Fruit fly (Drosophila melanogaster) whole organism, prepupa: Measurements from ENCODE around the gene FeCH.
A peak's percentile ranks its signal among the peaks of the same experiment; 100 is the strongest.

Source experiments
- Blimp-1 ChIP-seq: fragments of 200-800 bp; sonication (Bioruptor generic); optimal IDR thresholded peaks from 3 replicates; lab custom pipeline; 2017; ENCODE audit warnings: missing biosample characterization, missing genetic modification characterization, mild to moderate bottlenecking, moderate library complexity, missing genetic modification reagents
- CG10631 ChIP-seq: fragments of 200-800 bp; sonication (Bioruptor generic); optimal IDR thresholded peaks from 2 replicates; lab custom pipeline; 2016; ENCODE audit warnings: missing biosample characterization, missing genetic modification characterization
- CG10669 ChIP-seq: fragments of 200-800 bp; sonication (Bioruptor generic); optimal IDR thresholded peaks from 3 replicates; lab custom pipeline; 2018; ENCODE audit warnings: missing biosample characterization, mild to moderate bottlenecking, missing genetic modification characterization, moderate library complexity
- CG11294 ChIP-seq: fragments of 200-800 bp; sonication (Bioruptor generic); IDR thresholded peaks from 2 replicates; pipeline ENCODE4 v1.3.6; 2022; ENCODE audit warnings: missing biosample characterization, missing genetic modification characterization
- CG11902 ChIP-seq: fragments of 200-800 bp; sonication (Bioruptor generic); optimal IDR thresholded peaks from 3 replicates; lab custom pipeline; 2016; ENCODE audit warnings: missing biosample characterization, missing genetic modification characterization
- CG15336 ChIP-seq: fragments of 200-800 bp; sonication (Bioruptor generic); IDR thresholded peaks from 2 replicates; pipeline ENCODE4 v1.3.6; 2022; ENCODE audit warnings: missing biosample characterization, missing genetic modification characterization
- CG1621 ChIP-seq: fragments of 200-800 bp; sonication (Bioruptor generic); optimal IDR thresholded peaks from 3 replicates; lab custom pipeline; 2018; ENCODE audit warnings: missing biosample characterization, mild to moderate bottlenecking, missing genetic modification characterization
- CG16779 ChIP-seq: fragments of 200-800 bp; sonication (Bioruptor generic); optimal IDR thresholded peaks from 3 replicates; lab custom pipeline; 2017; ENCODE audit warnings: missing biosample characterization, mild to moderate bottlenecking, missing genetic modification characterization
- CG3032 ChIP-seq: fragments of 200-800 bp; optimal IDR thresholded peaks from 2 replicates; lab custom pipeline; 2019; ENCODE audit warnings: missing biosample characterization, mild to moderate bottlenecking, missing genetic modification characterization, moderate library complexity
- CG31627 ChIP-seq: fragments of 200-800 bp; sonication (Bioruptor generic); optimal IDR thresholded peaks from 3 replicates; lab custom pipeline; 2016; ENCODE audit warnings: missing biosample characterization, missing genetic modification characterization
- CG32006 ChIP-seq: fragments of 200-800 bp; sonication (Bioruptor generic); optimal IDR thresholded peaks from 3 replicates; lab custom pipeline; 2017; ENCODE audit warnings: missing biosample characterization, mild to moderate bottlenecking, missing genetic modification characterization
- CG34406 ChIP-seq: fragments of 200-800 bp; sonication (Bioruptor generic); optimal IDR thresholded peaks from 3 replicates; lab custom pipeline; 2016; ENCODE audit warnings: missing biosample characterization, missing genetic modification characterization
- CG3919 ChIP-seq: fragments of 200-800 bp; sonication (Bioruptor generic); optimal IDR thresholded peaks from 3 replicates; lab custom pipeline; 2016; ENCODE audit warnings: missing biosample characterization, missing genetic modification characterization
- CG4318 ChIP-seq: fragments of 200-800 bp; sonication (Bioruptor generic); optimal IDR thresholded peaks from 3 replicates; lab custom pipeline; 2017; ENCODE audit warnings: missing biosample characterization, mild to moderate bottlenecking, missing genetic modification characterization
- CG6163 ChIP-seq: fragments of 200-800 bp; sonication (Bioruptor generic); IDR thresholded peaks from 3 replicates; pipeline ENCODE4 v1.3.6; 2022; ENCODE audit warnings: missing biosample characterization, missing genetic modification characterization
- CG6276 ChIP-seq: fragments of 200-800 bp; sonication (Bioruptor generic); optimal IDR thresholded peaks from 2 replicates; lab custom pipeline; 2017; ENCODE audit warnings: missing biosample characterization, mild to moderate bottlenecking, missing genetic modification characterization
- CG6808 ChIP-seq: fragments of 200-800 bp; sonication (Bioruptor generic); optimal IDR thresholded peaks from 3 replicates; lab custom pipeline; 2017; ENCODE audit warnings: missing biosample characterization, missing genetic modification characterization, mild to moderate bottlenecking, moderate library complexity, missing genetic modification reagents
- CG6854 ChIP-seq: fragments of 200-800 bp; sonication (Bioruptor generic); optimal IDR thresholded peaks from 2 replicates; lab custom pipeline; 2017; ENCODE audit warnings: missing biosample characterization, mild to moderate bottlenecking, missing genetic modification characterization
- CG7368 ChIP-seq: fragments of 200-800 bp; sonication (Bioruptor generic); optimal IDR thresholded peaks from 3 replicates; lab custom pipeline; 2016; ENCODE audit warnings: missing biosample characterization, missing genetic modification characterization
- CG8119 ChIP-seq: fragments of 200-800 bp; sonication (Bioruptor generic); IDR thresholded peaks from 3 replicates; pipeline ENCODE4 v1.3.6; 2022; ENCODE audit warnings: missing biosample characterization, missing genetic modification characterization
- CG8632 ChIP-seq: fragments of 200-800 bp; sonication (Bioruptor generic); optimal IDR thresholded peaks from 3 replicates; lab custom pipeline; 2016; ENCODE audit warnings: missing biosample characterization, missing genetic modification characterization
- CG9139 ChIP-seq: fragments of 200-800 bp; sonication (Bioruptor generic); optimal IDR thresholded peaks from 3 replicates; lab custom pipeline; 2017; ENCODE audit warnings: missing biosample characterization, mild to moderate bottlenecking, missing genetic modification characterization
- Eip75B ChIP-seq: fragments of 200-800 bp; sonication (Bioruptor generic); optimal IDR thresholded peaks from 3 replicates; lab custom pipeline; 2016; ENCODE audit warnings: missing biosample characterization, missing genetic modification characterization
- Eip93F ChIP-seq: fragments of 200-800 bp; sonication (Bioruptor generic); optimal IDR thresholded peaks from 2 replicates; lab custom pipeline; 2016; ENCODE audit warnings: missing biosample characterization, mild to moderate bottlenecking, missing genetic modification characterization
- Ets21C ChIP-seq: fragments of 200-800 bp; sonication (Bioruptor generic); optimal IDR thresholded peaks from 3 replicates; lab custom pipeline; 2016; ENCODE audit warnings: missing biosample characterization, missing genetic modification characterization
- Gug ChIP-seq: fragments of 200-800 bp; sonication (Bioruptor generic); IDR thresholded peaks from 2 replicates; pipeline ENCODE4 v1.3.6; 2022; ENCODE audit warnings: missing biosample characterization, missing genetic modification characterization
- Hr38 ChIP-seq: sonication (Bioruptor generic); optimal IDR thresholded peaks from 2 replicates; lab custom pipeline; 2016; ENCODE audit warnings: missing biosample characterization, missing genetic modification characterization
- Hr39 ChIP-seq: fragments of 200-800 bp; sonication (Bioruptor generic); optimal IDR thresholded peaks from 2 replicates; lab custom pipeline; 2016; ENCODE audit warnings: missing biosample characterization, missing genetic modification characterization
- Hr4 ChIP-seq: fragments of 200-800 bp; sonication (Bioruptor generic); optimal IDR thresholded peaks from 3 replicates; lab custom pipeline; 2016; ENCODE audit warnings: missing biosample characterization, missing genetic modification characterization
- Met ChIP-seq: fragments of 200-800 bp; sonication (Bioruptor generic); optimal IDR thresholded peaks from 3 replicates; lab custom pipeline; 2016; ENCODE audit warnings: missing biosample characterization, missing genetic modification characterization
- OdsH ChIP-seq: fragments of 200-800 bp; sonication (Bioruptor generic); optimal IDR thresholded peaks from 3 replicates; lab custom pipeline; 2016; ENCODE audit warnings: missing biosample characterization, missing genetic modification characterization
- Smox ChIP-seq: fragments of 200-800 bp; sonication (Bioruptor generic); optimal IDR thresholded peaks from 3 replicates; lab custom pipeline; 2016; ENCODE audit warnings: missing biosample characterization, missing genetic modification characterization
- Sox102F ChIP-seq: fragments of 200-800 bp; sonication (Bioruptor generic); optimal IDR thresholded peaks from 2 replicates; lab custom pipeline; 2016; ENCODE audit warnings: missing biosample characterization, mild to moderate bottlenecking, missing genetic modification characterization
- Sox14 ChIP-seq: fragments of 200-800 bp; sonication (Bioruptor generic); optimal IDR thresholded peaks from 3 replicates; lab custom pipeline; 2016; ENCODE audit warnings: missing biosample characterization, missing genetic modification characterization
- Sox15 ChIP-seq: fragments of 200-800 bp; sonication (Bioruptor generic); optimal IDR thresholded peaks from 3 replicates; lab custom pipeline; 2016; ENCODE audit warnings: missing biosample characterization, missing genetic modification characterization
- achi ChIP-seq: fragments of 200-800 bp; sonication (Bioruptor generic); optimal IDR thresholded peaks from 3 replicates; lab custom pipeline; 2016; ENCODE audit warnings: missing biosample characterization, missing genetic modification characterization
- acj6 ChIP-seq: fragments of 200-800 bp; sonication (Bioruptor generic); optimal IDR thresholded peaks from 3 replicates; lab custom pipeline; 2016; ENCODE audit warnings: missing biosample characterization, missing genetic modification characterization
- dac ChIP-seq: fragments of 200-800 bp; sonication (Bioruptor generic); optimal IDR thresholded peaks from 2 replicates; lab custom pipeline; 2017; ENCODE audit warnings: missing biosample characterization, mild to moderate bottlenecking, missing genetic modification characterization
- esn ChIP-seq: fragments of 200-800 bp; sonication (Bioruptor generic); optimal IDR thresholded peaks from 2 replicates; lab custom pipeline; 2016; ENCODE audit warnings: missing biosample characterization, mild to moderate bottlenecking, missing genetic modification characterization, moderate library complexity
- fd59A ChIP-seq: fragments of 200-800 bp; sonication (Bioruptor generic); optimal IDR thresholded peaks from 2 replicates; lab custom pipeline; 2017; ENCODE audit warnings: missing biosample characterization, mild to moderate bottlenecking, missing genetic modification characterization, missing genetic modification reagents
- lz ChIP-seq: fragments of 200-800 bp; sonication (Bioruptor generic); optimal IDR thresholded peaks from 3 replicates; lab custom pipeline; 2016; ENCODE audit warnings: missing biosample characterization, missing genetic modification characterization
- net ChIP-seq: fragments of 200-800 bp; sonication (Bioruptor generic); optimal IDR thresholded peaks from 3 replicates; lab custom pipeline; 2016; ENCODE audit warnings: missing biosample characterization, missing genetic modification characterization
- pdm3 ChIP-seq: fragments of 200-800 bp; sonication (Bioruptor generic); optimal IDR thresholded peaks from 3 replicates; lab custom pipeline; 2016; ENCODE audit warnings: missing biosample characterization, missing genetic modification characterization
- salr ChIP-seq, 2 experiments: fragments of 200-800 bp; sonication (Bioruptor generic); optimal IDR thresholded peaks; 3 replicates each; lab custom pipeline; 2016 to 2018; ENCODE audit warnings: missing biosample characterization in 2 of 2, missing genetic modification characterization in 2 of 2, mild to moderate bottlenecking in 1 of 2
- ss ChIP-seq, 2 experiments: fragments of 200-800 bp; sonication (Bioruptor generic); optimal IDR thresholded peaks; 2 replicates in 1 of 2; 3 replicates in 1 of 2; lab custom pipeline; 2017 to 2018; ENCODE audit warnings: mild to moderate bottlenecking in 2 of 2, missing biosample characterization in 2 of 2, missing genetic modification characterization in 2 of 2, moderate library complexity in 1 of 2
- svp ChIP-seq: fragments of 200-800 bp; sonication (Bioruptor generic); peaks from one replicate; lab custom pipeline; 2016; ENCODE audit warnings: missing biosample characterization, missing genetic modification characterization
- topi ChIP-seq: fragments of 200-800 bp; sonication (Bioruptor generic); optimal IDR thresholded peaks from 3 replicates; lab custom pipeline; 2016; ENCODE audit warnings: missing biosample characterization, missing genetic modification characterization
- vri ChIP-seq: fragments of 200-800 bp; sonication (Bioruptor generic); optimal IDR thresholded peaks from 3 replicates; lab custom pipeline; 2016; ENCODE audit warnings: missing biosample characterization, mild to moderate bottlenecking, missing genetic modification characterization

The FeCH gene

DNA sequence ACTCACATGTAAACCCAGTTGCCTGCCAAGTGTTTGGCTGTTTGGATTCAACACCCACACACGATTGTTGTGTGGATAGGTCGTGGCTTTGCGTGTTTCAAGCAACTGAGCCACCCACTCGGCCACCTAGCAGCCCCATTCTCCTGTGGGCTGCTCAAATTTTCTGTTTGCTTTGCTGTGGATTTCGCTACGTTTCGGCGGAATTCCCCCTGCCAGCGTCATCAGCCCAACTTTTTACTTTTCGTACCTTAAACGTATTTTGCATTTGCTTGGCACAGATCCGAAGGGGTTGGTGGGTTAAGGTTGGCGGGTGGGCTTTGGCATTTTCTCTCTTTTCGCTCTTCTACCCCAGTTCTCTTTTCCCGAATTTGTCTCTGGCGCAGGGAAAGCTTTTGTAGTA, 10.4 kb upstream of the FeCH start:
- TF ChIP-seq pdm3, result no peak
- no peak for TF ChIP-seq dac
- TF ChIP-seq Eip93F (GFP tag; lab: Kevin White, UChicago), result no peak

DNA sequence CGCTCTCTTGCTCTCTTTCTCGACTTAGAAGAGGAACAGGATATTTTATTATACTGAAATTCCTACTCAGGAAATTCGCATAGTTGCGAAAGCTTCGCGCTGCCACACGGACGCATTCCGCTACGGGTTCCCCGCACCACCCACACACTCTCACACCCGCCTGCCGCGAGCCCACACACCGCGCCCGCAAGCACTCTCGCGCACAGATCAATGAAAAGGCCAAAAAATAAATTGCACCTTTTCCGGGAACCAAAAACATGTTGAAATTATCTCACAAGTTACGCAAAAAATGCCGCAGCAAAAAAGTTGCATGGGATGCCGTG, 841 bp upstream of the FeCH start:
- TF ChIP-seq CG6163 (GFP tag; lab: Robert Waterston, UW) (peak; percentile 32; the same call in 1 of the 3 replicates), vri (GFP tag; lab: Kevin White, UChicago) (no peak)
- TF ChIP-seq, all 60 proteins: peak for 1

DNA sequence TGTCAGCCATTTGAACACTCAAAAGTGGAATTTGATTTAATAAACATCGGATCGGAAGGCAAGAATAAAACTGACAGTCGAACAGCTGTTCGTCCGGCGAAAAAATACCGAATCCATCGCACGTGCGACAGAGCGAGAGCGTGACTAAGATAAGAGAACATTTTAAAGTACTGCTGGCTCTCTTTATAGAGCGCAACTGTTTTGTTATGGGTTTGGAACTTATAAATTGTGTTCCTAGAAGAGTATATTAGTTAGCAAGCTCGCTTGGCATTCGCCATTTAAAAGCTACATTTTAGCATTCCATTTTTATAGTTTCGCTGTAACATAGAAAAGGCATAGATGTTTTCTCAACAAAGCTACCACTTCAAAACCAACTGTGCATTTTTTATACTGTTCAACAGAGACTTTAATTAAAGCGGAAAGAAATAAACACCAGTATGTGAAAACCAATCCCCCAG, 2.0 kb downstream of the FeCH start, which contains the start of gene Rift:
TSS of gene Rift (minus strand) at position 114 of the 458 bp plus-strand sequence.
- TF ChIP-seq Hr4 (GFP tag; lab: Kevin White, UChicago) (peak; percentile 43), CG4318 (GFP tag; lab: Kevin White, UChicago) (no peak), Gug (no peak), CG34406 (GFP tag; lab: Kevin White, UChicago) (no peak), net (GFP tag; lab: Kevin White, UChicago) (peak; percentile 21), Sox14 (peak; percentile 11), CG8119 (GFP tag; lab: Robert Waterston, UW) (peak; percentile 64), Smox (GFP tag; lab: Kevin White, UChicago) (no peak), acj6 (GFP tag; lab: Kevin White, UChicago) (no peak), topi (GFP tag; lab: Kevin White, UChicago) (peak; percentile 4), Sox15 (no peak), CG31627 (GFP tag; lab: Kevin White, UChicago) (no peak), CG6163 (GFP tag; lab: Robert Waterston, UW) (peak; percentile 59; the same call in 2 of the 3 replicates), Ets21C (GFP tag; lab: Kevin White, UChicago) (no peak), CG6276 (GFP tag; lab: Kevin White, UChicago) (no peak), CG11902 (no peak), lz (peak; percentile 13), CG15336 (GFP tag; lab: Robert Waterston, UW) (peak; percentile 43; the same call in 1 of the 2 replicates), pdm3 (peak; percentile 18), Hr39 (GFP tag; lab: Kevin White, UChicago) (no peak), CG16779 (tag; lab: Kevin White, UChicago) (no peak), CG9139 (GFP tag; lab: Kevin White, UChicago) (no peak), esn (peak; percentile 25), Sox102F (GFP tag; lab: Kevin White, UChicago) (no peak), achi (GFP tag; lab: Kevin White, UChicago) (peak; percentile 79), CG8632 (GFP tag; lab: Kevin White, UChicago) (no peak), CG10631 (GFP tag; lab: Kevin White, UChicago) (no peak), ss (GFP tag; optimal IDR thresholded peaks at IDR 0.05; lab: Kevin White, UChicago) (peak; percentile 22 to 32), Met (GFP tag; lab: Kevin White, UChicago) (no peak), svp (GFP tag; lab: Kevin White, UChicago) (no peak), CG3032 (tag; lab: Kevin White, UChicago) (peak; percentile 41), CG11294 (GFP tag; lab: Robert Waterston, UW) (no peak), OdsH (GFP tag; lab: Kevin White, UChicago) (peak; percentile 15), CG3919 (GFP tag; lab: Kevin White, UChicago) (peak; percentile 31), Hr38 (GFP tag; lab: Kevin White, UChicago) (no peak), Eip75B (GFP tag; lab: Kevin White, UChicago) (no peak), fd59A (GFP tag; lab: Kevin White, UChicago) (no peak), dac (no peak), CG7368 (GFP tag; lab: Kevin White, UChicago) (no peak), CG6808 (peak; percentile 18), salr (GFP tag; optimal IDR thresholded peaks at IDR 0.05; lab: Kevin White, UChicago) (no peak), vri (GFP tag; lab: Kevin White, UChicago) (no peak), CG32006 (GFP tag; lab: Kevin White, UChicago) (peak; percentile 51), CG6854 (GFP tag; lab: Kevin White, UChicago) (no peak), CG1621 (tag; lab: Kevin White, UChicago) (no peak), CG10669 (GFP tag; lab: Kevin White, UChicago) (peak; percentile 50), Blimp-1 (GFP tag; lab: Kevin White, UChicago) (no peak)
